Worm (Caenorhabditis elegans): ENCODE data around the gene str-116.

The str-116 gene

ce11 chrV:11265482-11265881, 1.3 kb upstream of the str-116 start, which contains the start of gene cln-3.1:
Gene cln-3.1, minus strand, starts transcription at chrV:11265652.
- TF ChIP-seq lsy-2 (tag; optimal IDR thresholded peaks at IDR 0.05) (no peak), unc-120 (tag; optimal IDR thresholded peaks at IDR 0.05; ENCODE audit: poor library complexity, severe bottlenecking) (no peak), ceh-39 (tag; optimal IDR thresholded peaks at IDR 0.05) (no peak), nhr-28 (tag; optimal IDR thresholded peaks at IDR 0.05) (no peak), unc-39 (tag; optimal IDR thresholded peaks at IDR 0.05) (no peak), ham-2 (GFP tag; optimal IDR thresholded peaks at IDR 0.05) (no peak), ztf-11 (tag; optimal IDR thresholded peaks at IDR 0.05) (no peak), sptf-1 (tag; optimal IDR thresholded peaks at IDR 0.05) (no peak), bed-3 (GFP tag; optimal IDR thresholded peaks at IDR 0.05) (no peak), ceh-83 (GFP tag; optimal IDR thresholded peaks at IDR 0.05) (no peak), elt-3 (tag; optimal IDR thresholded peaks at IDR 0.05) (no peak), hlh-1 (tag; optimal IDR thresholded peaks at IDR 0.05) (no peak), nhr-237 (tag; optimal IDR thresholded peaks at IDR 0.05) (no peak), lin-13 (tag; optimal IDR thresholded peaks at IDR 0.05) (no peak), ceh-43 (GFP tag; optimal IDR thresholded peaks at IDR 0.05) (no peak), sem-2 (GFP tag; optimal IDR thresholded peaks at IDR 0.05) (no peak), zip-8 (tag; optimal IDR thresholded peaks at IDR 0.05) (no peak), nhr-12 (tag; optimal IDR thresholded peaks at IDR 0.05) (no peak), nhr-76 (tag; optimal IDR thresholded peaks at IDR 0.05) (no peak), mab-5 (tag; optimal IDR thresholded peaks at IDR 0.05) (no peak)

- TF ChIP-seq ces-1 (GFP tag; optimal IDR thresholded peaks at IDR 0.05) (no peak), blmp-1 (tag; optimal IDR thresholded peaks at IDR 0.05) (no peak), ceh-83 (GFP tag; optimal IDR thresholded peaks at IDR 0.05) (no peak), unc-120 (tag; optimal IDR thresholded peaks at IDR 0.05; ENCODE audit: poor library complexity, severe bottlenecking) (no peak), tbx-8 (GFP tag; optimal IDR thresholded peaks at IDR 0.05) (no peak), bed-3 (GFP tag; optimal IDR thresholded peaks at IDR 0.05) (no peak), nhr-12 (tag; optimal IDR thresholded peaks at IDR 0.05) (no peak), ceh-43 (GFP tag; optimal IDR thresholded peaks at IDR 0.05) (no peak), flh-1 (GFP tag; optimal IDR thresholded peaks at IDR 0.05) (no peak), cnd-1 (tag; optimal IDR thresholded peaks at IDR 0.05) (no peak), lsy-2 (tag; optimal IDR thresholded peaks at IDR 0.05) (no peak)
These were observed 2.0 kb downstream of the str-116 start, which contains the start of gene str-115 for ce11 chrV:11268791-11269190. Gene str-115, plus strand, starts transcription at chrV:11269091.

- TF ChIP-seq unc-120 (tag; optimal IDR thresholded peaks at IDR 0.05; ENCODE audit: poor library complexity, severe bottlenecking) (no peak), bed-3 (GFP tag; optimal IDR thresholded peaks at IDR 0.05) (no peak), drap-1 (GFP tag; optimal IDR thresholded peaks at IDR 0.05) (no peak), mab-5 (tag; optimal IDR thresholded peaks at IDR 0.05) (no peak), ceh-43 (GFP tag; optimal IDR thresholded peaks at IDR 0.05) (no peak), nhr-76 (tag; optimal IDR thresholded peaks at IDR 0.05) (no peak), tbx-8 (GFP tag; optimal IDR thresholded peaks at IDR 0.05) (no peak), ceh-39 (tag; optimal IDR thresholded peaks at IDR 0.05) (no peak), mls-2 (tag; optimal IDR thresholded peaks at IDR 0.05) (no peak), blmp-1 (tag; optimal IDR thresholded peaks at IDR 0.05) (no peak), elt-3 (tag; optimal IDR thresholded peaks at IDR 0.05) (no peak), unc-39 (tag; optimal IDR thresholded peaks at IDR 0.05) (no peak), zip-8 (tag; optimal IDR thresholded peaks at IDR 0.05) (no peak), sem-2 (GFP tag; optimal IDR thresholded peaks at IDR 0.05) (no peak), sptf-1 (tag; optimal IDR thresholded peaks at IDR 0.05) (no peak), M03D4.4 (tag; optimal IDR thresholded peaks at IDR 0.05) (no peak)
These were observed 4.3 kb downstream of the str-116 start, which contains the start of gene clec-222 for ce11 chrV:11271051-11271450. Gene clec-222, plus strand, starts transcription at chrV:11271351.

ce11 chrV:11272848-11273247, 6.1 kb downstream of the str-116 start, which contains the start of gene clec-223:
Gene clec-223, plus strand, starts transcription at chrV:11273148.
- TF ChIP-seq lin-13 (tag; optimal IDR thresholded peaks at IDR 0.05): no peak
- no peak for TF ChIP-seq ham-2 (GFP tag; optimal IDR thresholded peaks at IDR 0.05)
- TF ChIP-seq unc-39 (tag; optimal IDR thresholded peaks at IDR 0.05): no peak
- TF ChIP-seq snpc-4 (tag; optimal IDR thresholded peaks at IDR 0.05): no peak
- no peak for TF ChIP-seq elt-3 (tag; optimal IDR thresholded peaks at IDR 0.05)
- TF ChIP-seq blmp-1 (tag; optimal IDR thresholded peaks at IDR 0.05): no peak
- TF ChIP-seq M03D4.4 (tag; optimal IDR thresholded peaks at IDR 0.05): no peak
- TF ChIP-seq lin-32 (GFP tag; optimal IDR thresholded peaks at IDR 0.05): no peak
- no peak for TF ChIP-seq ceh-43 (GFP tag; optimal IDR thresholded peaks at IDR 0.05)
- no peak for TF ChIP-seq unc-62 (GFP tag; optimal IDR thresholded peaks at IDR 0.05)

- TF ChIP-seq lin-32 (GFP tag; optimal IDR thresholded peaks at IDR 0.05) (no peak), lsy-2 (tag; optimal IDR thresholded peaks at IDR 0.05) (no peak), ceh-39 (tag; optimal IDR thresholded peaks at IDR 0.05) (no peak), ham-2 (GFP tag; optimal IDR thresholded peaks at IDR 0.05) (no peak), bed-3 (GFP tag; optimal IDR thresholded peaks at IDR 0.05) (no peak), lin-13 (tag; optimal IDR thresholded peaks at IDR 0.05) (no peak), blmp-1 (tag; optimal IDR thresholded peaks at IDR 0.05) (no peak), ceh-43 (GFP tag; optimal IDR thresholded peaks at IDR 0.05) (no peak), elt-3 (tag; optimal IDR thresholded peaks at IDR 0.05) (no peak), sem-2 (GFP tag; optimal IDR thresholded peaks at IDR 0.05) (no peak), nhr-12 (tag; optimal IDR thresholded peaks at IDR 0.05) (no peak)
These were observed 12.8 kb downstream of the str-116 start for ce11 chrV:11279564-11279963.
